Fruit fly (Drosophila melanogaster): Measurements from ENCODE around the gene CG32713.

Gene CG32713

dm6 chrX:8457532-8457931 lies at the start of gene CG32713:
CG32713 (minus strand) TSS chrX:8457632.
- no peak for TF ChIP-seq Hr39 (GFP tag; optimal IDR thresholded peaks at IDR 0.05)
- no peak for TF ChIP-seq fd85E (GFP tag; optimal IDR thresholded peaks at IDR 0.05)

- TF ChIP-seq Hr4 (GFP tag; optimal IDR thresholded peaks at IDR 0.05) = peak; percentile 4
- no peak for TF ChIP-seq CG6163 (GFP tag; IDR thresholded peaks at IDR 0.05)
- peak; percentile 62 for TF ChIP-seq svp (GFP tag)
- TF ChIP-seq Eip78C (GFP tag) = peak; percentile 28
Observed at dm6 chrX:8505023-8505604, 47.7 kb upstream of the CG32713 start.

dm6 chrX:8502053-8502452 lies 44.6 kb upstream of the CG32713 start:
- TF ChIP-seq Eip93F (GFP tag; optimal IDR thresholded peaks at IDR 0.05) (peak; percentile 49), CG15336 (GFP tag; IDR thresholded peaks at IDR 0.05) (no peak), CG8319 (GFP tag; optimal IDR thresholded peaks at IDR 0.05) (no peak), Eip78C (GFP tag) (peak; percentile 18), spab (GFP tag; optimal IDR thresholded peaks at IDR 0.05) (no peak), Sox15 (GFP tag; optimal IDR thresholded peaks at IDR 0.05) (no peak), ss (GFP tag; optimal IDR thresholded peaks at IDR 0.05) (no peak)

dm6 chrX:8501374-8501773 lies 43.9 kb upstream of the CG32713 start:
- TF ChIP-seq Hr38 (GFP tag; optimal IDR thresholded peaks at IDR 0.05) (no peak), CG6808 (GFP tag; optimal IDR thresholded peaks at IDR 0.05) (no peak), Blimp-1 (GFP tag; optimal IDR thresholded peaks at IDR 0.05) (no peak), CG8319 (GFP tag; optimal IDR thresholded peaks at IDR 0.05) (no peak), Hr39 (GFP tag; optimal IDR thresholded peaks at IDR 0.05) (no peak), eg (GFP tag; IDR thresholded peaks at IDR 0.05) (no peak), OdsH (GFP tag; optimal IDR thresholded peaks at IDR 0.05) (no peak), dsx (GFP tag; optimal IDR thresholded peaks at IDR 0.05; ENCODE audit: poor library complexity, severe bottlenecking) (no peak), Met (GFP tag; optimal IDR thresholded peaks at IDR 0.05) (no peak), achi (GFP tag; optimal IDR thresholded peaks at IDR 0.05) (no peak), ss (GFP tag; optimal IDR thresholded peaks at IDR 0.05) (no peak), fd59A (GFP tag; optimal IDR thresholded peaks at IDR 0.05) (no peak), CG8632 (GFP tag; optimal IDR thresholded peaks at IDR 0.05) (no peak), Sox102F (GFP tag; optimal IDR thresholded peaks at IDR 0.05) (no peak), Sox14 (GFP tag; optimal IDR thresholded peaks at IDR 0.05) (no peak), CG34406 (GFP tag; optimal IDR thresholded peaks at IDR 0.05) (no peak), CG8119 (GFP tag; IDR thresholded peaks at IDR 0.05) (no peak), Ets21C (GFP tag; optimal IDR thresholded peaks at IDR 0.05) (no peak), Smox (GFP tag; optimal IDR thresholded peaks at IDR 0.05) (no peak)

dm6 chrX:8499151-8499550 lies 41.7 kb upstream of the CG32713 start:
- TF ChIP-seq CG10631 (GFP tag; optimal IDR thresholded peaks at IDR 0.05) (no peak), fkh (GFP tag; optimal IDR thresholded peaks at IDR 0.05) (no peak), topi (GFP tag; optimal IDR thresholded peaks at IDR 0.05) (no peak), Ets96B (tag; optimal IDR thresholded peaks at IDR 0.05) (no peak), dsx (GFP tag; optimal IDR thresholded peaks at IDR 0.05; ENCODE audit: poor library complexity, severe bottlenecking) (no peak), Blimp-1 (GFP tag; optimal IDR thresholded peaks at IDR 0.05) (no peak), vri (GFP tag; optimal IDR thresholded peaks at IDR 0.05) (no peak), Hr4 (GFP tag; optimal IDR thresholded peaks at IDR 0.05) (peak; percentile 18), CG32006 (GFP tag; optimal IDR thresholded peaks at IDR 0.05) (no peak), CG6854 (GFP tag; optimal IDR thresholded peaks at IDR 0.05) (no peak), CG1621 (tag; optimal IDR thresholded peaks at IDR 0.05) (no peak), ss (GFP tag; optimal IDR thresholded peaks at IDR 0.05) (no peak), pdm3 (GFP tag; optimal IDR thresholded peaks at IDR 0.05) (peak; percentile 15), net (GFP tag; optimal IDR thresholded peaks at IDR 0.05) (peak; percentile 14), Eip93F (GFP tag; optimal IDR thresholded peaks at IDR 0.05) (no peak), CG10669 (GFP tag; optimal IDR thresholded peaks at IDR 0.05) (peak; percentile 7), CG16779 (tag; optimal IDR thresholded peaks at IDR 0.05) (no peak), spab (GFP tag; optimal IDR thresholded peaks at IDR 0.05) (no peak), OdsH (GFP tag; optimal IDR thresholded peaks at IDR 0.05) (peak; percentile 10), CG7368 (GFP tag; optimal IDR thresholded peaks at IDR 0.05) (no peak), Hr38 (GFP tag; optimal IDR thresholded peaks at IDR 0.05) (no peak), Hr39 (GFP tag; optimal IDR thresholded peaks at IDR 0.05) (peak; percentile 16), dac (GFP tag; optimal IDR thresholded peaks at IDR 0.05) (no peak), Sox14 (GFP tag; optimal IDR thresholded peaks at IDR 0.05) (peak; percentile 10), CG3032 (tag; optimal IDR thresholded peaks at IDR 0.05) (no peak)
